Worm (Caenorhabditis elegans) whole organism, L4 larva: ENCODE measurements around the gene T21D12.12.
A peak's percentile ranks its signal among the peaks of the same experiment; 100 is the strongest.

Experiments used
- D1046.2 ChIP-seq: fragments of 200-800 bp; sonication (Bioruptor generic); IDR thresholded peaks from 2 replicates; pipeline ENCODE4 v1.3.6; 2022; ENCODE audit warnings: missing genetic modification characterization, missing compliant biosample characterization
- F10B5.3 ChIP-seq: sonication (generic microtip); optimal IDR thresholded peaks from 2 replicates; lab custom pipeline; 2016; ENCODE audit warnings: mild to moderate bottlenecking, missing genetic modification characterization, missing compliant biosample characterization
- F26F4.8 ChIP-seq: fragments of 200-800 bp; sonication (Bioruptor generic); conservative IDR thresholded peaks from 2 replicates; pipeline ENCODE4 v1.3.6; 2022; ENCODE audit warnings: missing genetic modification characterization, missing compliant biosample characterization
- F44E2.7 ChIP-seq: fragments of 200-800 bp; sonication (Bioruptor generic); IDR thresholded peaks from 2 replicates; pipeline ENCODE4 v2.1.2; 2022; ENCODE audit warnings: missing genetic modification characterization, missing compliant biosample characterization
- F49E8.2 ChIP-seq: sonication (generic microtip); optimal IDR thresholded peaks from 2 replicates; lab custom pipeline; 2016; ENCODE audit warnings: missing compliant biosample characterization, mild to moderate bottlenecking, missing genetic modification characterization, borderline replicate concordance
- T26A8.4 ChIP-seq: fragments of 200-800 bp; sonication (Bioruptor generic); IDR thresholded peaks from 2 replicates; pipeline ENCODE4 v1.3.6; 2022; ENCODE audit warnings: missing genetic modification characterization, missing compliant biosample characterization
- Y105C5A.15 ChIP-seq: fragments of 200-800 bp; sonication (Bioruptor generic); IDR thresholded peaks from 2 replicates; pipeline ENCODE4 v1.3.6; 2022; ENCODE audit warnings: missing genetic modification characterization, missing compliant biosample characterization
- Y48G9A.11 ChIP-seq: fragments of 200-800 bp; sonication (Bioruptor generic); IDR thresholded peaks from 2 replicates; pipeline ENCODE4 v1.3.6; 2022; ENCODE audit warnings: missing genetic modification reagents, missing genetic modification characterization, missing compliant biosample characterization
- Y75B8A.6 ChIP-seq: fragments of 200-800 bp; sonication (Bioruptor generic); IDR thresholded peaks from 2 replicates; pipeline ENCODE4 v1.3.6; 2022; ENCODE audit warnings: missing genetic modification reagents, missing genetic modification characterization, missing compliant biosample characterization
- ZK337.2 ChIP-seq: fragments of 200-800 bp; sonication (Bioruptor generic); IDR thresholded peaks from 2 replicates; pipeline ENCODE4 v1.3.6; 2022; ENCODE audit warnings: missing genetic modification reagents, missing genetic modification characterization, missing compliant biosample characterization
- ZK546.5 ChIP-seq, 2 experiments: sonication (generic microtip); optimal IDR thresholded peaks; 2 replicates each; lab custom pipeline; 2017; ENCODE audit warnings: missing biosample characterization in 2 of 2, missing genetic modification characterization in 2 of 2
- aly-2 ChIP-seq: sonication (generic microtip); optimal IDR thresholded peaks from 2 replicates; lab custom pipeline; 2018; ENCODE audit warnings: missing biosample characterization, missing genetic modification characterization
- ceh-20 ChIP-seq: fragments of 200-800 bp; sonication (Bioruptor generic); IDR thresholded peaks from 2 replicates; pipeline ENCODE4 v1.3.6; 2022; ENCODE audit warnings: missing genetic modification reagents, missing genetic modification characterization, missing compliant biosample characterization
- ceh-32 ChIP-seq: sonication (generic microtip); optimal IDR thresholded peaks from 2 replicates; lab custom pipeline; 2016; ENCODE audit warnings: mild to moderate bottlenecking, missing genetic modification characterization, missing compliant biosample characterization; ENCODE audit not compliant: poor library complexity
- ceh-62 ChIP-seq: sonication (generic microtip); optimal IDR thresholded peaks from 2 replicates; lab custom pipeline; 2017; ENCODE audit warnings: missing biosample characterization, missing genetic modification characterization
- ces-1 ChIP-seq: fragments of 150-350 bp; sonication (generic microtip); optimal IDR thresholded peaks from 4 replicates; lab custom pipeline; 2014; ENCODE audit warnings: missing biosample characterization, missing genetic modification reagents, missing genetic modification characterization
- daf-12 ChIP-seq: fragments of 150-350 bp; optimal IDR thresholded peaks from 2 replicates; lab custom pipeline; 2014; ENCODE audit warnings: missing biosample characterization, missing genetic modification reagents, missing genetic modification characterization
- daf-19 ChIP-seq: fragments of 200-800 bp; sonication (Bioruptor generic); conservative IDR thresholded peaks from 2 replicates; pipeline ENCODE4 v1.3.6; 2022; ENCODE audit warnings: missing genetic modification characterization, missing compliant biosample characterization
- daf-8 ChIP-seq: fragments of 200-800 bp; sonication (Bioruptor generic); IDR thresholded peaks from 2 replicates; pipeline ENCODE4 v1.3.6; 2022; ENCODE audit warnings: missing genetic modification characterization, missing compliant biosample characterization
- dmd-8 ChIP-seq: fragments of 200-800 bp; sonication (Bioruptor generic); IDR thresholded peaks from 2 replicates; pipeline ENCODE4 v1.3.6; 2022; ENCODE audit warnings: missing genetic modification characterization, missing compliant biosample characterization
- dmd-9 ChIP-seq: fragments of 200-800 bp; sonication (Bioruptor generic); IDR thresholded peaks from 2 replicates; pipeline ENCODE4 v1.3.6; 2022; ENCODE audit warnings: missing genetic modification reagents, missing genetic modification characterization, missing compliant biosample characterization
- dpl-1 ChIP-seq: fragments of 150-350 bp; optimal IDR thresholded peaks from 2 replicates; lab custom pipeline; 2014; ENCODE audit warnings: missing biosample characterization, missing genetic modification reagents, missing genetic modification characterization
- duxl-1 ChIP-seq: sonication (generic microtip); optimal IDR thresholded peaks from 2 replicates; lab custom pipeline; 2016; ENCODE audit warnings: mild to moderate bottlenecking, missing genetic modification characterization, moderate library complexity, missing compliant biosample characterization; ENCODE audit not compliant: poor library complexity
- dve-1 ChIP-seq: sonication (generic microtip); optimal IDR thresholded peaks from 2 replicates; lab custom pipeline; 2017; ENCODE audit warnings: antibody characterized with exemption, mild to moderate bottlenecking, missing genetic modification characterization, missing compliant biosample characterization; ENCODE audit not compliant: insufficient read depth
- fkh-10 ChIP-seq: fragments of 150-350 bp; optimal IDR thresholded peaks from 2 replicates; lab custom pipeline; 2014; ENCODE audit warnings: missing biosample characterization, missing genetic modification reagents, missing genetic modification characterization
- hlh-11 ChIP-seq: fragments of 200-800 bp; sonication (Bioruptor generic); optimal IDR thresholded peaks from 2 replicates; lab custom pipeline; 2018; ENCODE audit warnings: mild to moderate bottlenecking, missing genetic modification characterization, missing compliant biosample characterization
- lin-13 ChIP-seq: fragments of 150-350 bp; optimal IDR thresholded peaks from 2 replicates; lab custom pipeline; 2014; ENCODE audit warnings: missing biosample characterization, missing genetic modification reagents, missing genetic modification characterization
- lsy-2 ChIP-seq, 2 experiments: fragments of 150-350 bp in 1 of 2; sonication (generic microtip) in 1 of 2; optimal IDR thresholded peaks; 2 replicates each; lab custom pipeline; 2014 to 2017; ENCODE audit warnings: missing biosample characterization in 2 of 2, missing genetic modification characterization in 2 of 2
- mes-2 ChIP-seq: sonication (generic microtip); optimal IDR thresholded peaks from 2 replicates; lab custom pipeline; 2016; ENCODE audit warnings: missing genotype, mild to moderate bottlenecking, missing genetic modification characterization, missing compliant biosample characterization; ENCODE audit not compliant: poor library complexity, severe bottlenecking
- mxl-3 ChIP-seq: fragments of 200-800 bp; sonication (Bioruptor generic); optimal IDR thresholded peaks from 2 replicates; lab custom pipeline; 2018; ENCODE audit warnings: mild to moderate bottlenecking, missing genetic modification characterization, missing compliant biosample characterization
- nhr-11 ChIP-seq: fragments of 150-350 bp; optimal IDR thresholded peaks from 2 replicates; lab custom pipeline; 2014; ENCODE audit warnings: missing biosample characterization, missing genetic modification characterization
- nhr-111 ChIP-seq: fragments of 200-800 bp; sonication (Bioruptor generic); optimal IDR thresholded peaks from 2 replicates; lab custom pipeline; 2018; ENCODE audit warnings: mild to moderate bottlenecking, missing genetic modification characterization, missing compliant biosample characterization
- nhr-237 ChIP-seq: sonication (generic microtip); optimal IDR thresholded peaks from 2 replicates; lab custom pipeline; 2017; ENCODE audit warnings: missing biosample characterization, missing genetic modification characterization
- nhr-41 ChIP-seq: fragments of 200-800 bp; sonication (Bioruptor generic); IDR thresholded peaks from 2 replicates; pipeline ENCODE4 v1.3.6; 2022; ENCODE audit warnings: missing genetic modification reagents, missing genetic modification characterization, missing compliant biosample characterization
- nhr-42 ChIP-seq: fragments of 200-800 bp; sonication (Bioruptor generic); IDR thresholded peaks from 2 replicates; pipeline ENCODE4 v1.3.6; 2022; ENCODE audit warnings: missing genetic modification characterization, missing compliant biosample characterization
- nhr-48 ChIP-seq: sonication (generic microtip); optimal IDR thresholded peaks from 2 replicates; lab custom pipeline; 2016; ENCODE audit warnings: mild to moderate bottlenecking, missing genetic modification characterization, missing compliant biosample characterization
- nhr-6 ChIP-seq: fragments of 150-350 bp; optimal IDR thresholded peaks from 2 replicates; lab custom pipeline; 2014; ENCODE audit warnings: missing biosample characterization, missing genetic modification characterization
- pqm-1 ChIP-seq: sonication (generic microtip); optimal IDR thresholded peaks from 2 replicates; lab custom pipeline; 2017; ENCODE audit warnings: missing biosample characterization, missing genetic modification characterization
- skn-1 ChIP-seq: fragments of 150-350 bp; optimal IDR thresholded peaks from 2 replicates; lab custom pipeline; 2014; ENCODE audit warnings: missing biosample characterization, missing genetic modification characterization
- snpc-4 ChIP-seq: fragments of 150-350 bp; optimal IDR thresholded peaks from 2 replicates; lab custom pipeline; 2014; ENCODE audit warnings: missing biosample characterization, missing genetic modification characterization
- spr-1 ChIP-seq: sonication (generic microtip); optimal IDR thresholded peaks from 2 replicates; lab custom pipeline; 2016; ENCODE audit warnings: mild to moderate bottlenecking, missing genetic modification characterization, missing compliant biosample characterization
- spr-3 ChIP-seq: fragments of 200-800 bp; sonication (Bioruptor generic); optimal IDR thresholded peaks from 2 replicates; lab custom pipeline; 2018; ENCODE audit warnings: mild to moderate bottlenecking, missing genetic modification characterization, missing compliant biosample characterization
- tra-1 ChIP-seq: fragments of 200-800 bp; sonication (Bioruptor generic); IDR thresholded peaks from 2 replicates; pipeline ENCODE4 v1.3.6; 2022; ENCODE audit warnings: missing genetic modification reagents, missing genetic modification characterization, missing compliant biosample characterization
- unc-130 ChIP-seq: sonication (generic microtip); optimal IDR thresholded peaks from 2 replicates; lab custom pipeline; 2016; ENCODE audit warnings: missing genetic modification reagents, missing genetic modification characterization, missing compliant biosample characterization
- unc-62 ChIP-seq, 3 experiments: fragments of 150-350 bp in 1 of 3; sonication (generic microtip); optimal IDR thresholded peaks in 2 of 3; peaks in 1 of 3; 1 replicate in 1 of 3; 2 replicates in 2 of 3; lab custom pipeline; 2014 to 2017; ENCODE audit warnings: missing biosample characterization in 3 of 3, missing genetic modification characterization in 3 of 3, missing genetic modification reagents in 3 of 3, missing genotype in 1 of 3
- zag-1 ChIP-seq: fragments of 150-350 bp; optimal IDR thresholded peaks from 2 replicates; lab custom pipeline; 2014; ENCODE audit warnings: missing biosample characterization, missing genetic modification characterization
- zfp-2 ChIP-seq: sonication (generic microtip); optimal IDR thresholded peaks from 2 replicates; lab custom pipeline; 2016; ENCODE audit warnings: mild to moderate bottlenecking, missing genetic modification characterization, missing compliant biosample characterization
- zip-11 ChIP-seq: fragments of 200-800 bp; sonication (Bioruptor generic); IDR thresholded peaks from 2 replicates; pipeline ENCODE4 v1.3.6; 2022; ENCODE audit warnings: missing genetic modification characterization, missing compliant biosample characterization
- ztf-11 ChIP-seq: fragments of 150-350 bp; optimal IDR thresholded peaks from 2 replicates; lab custom pipeline; 2014; ENCODE audit warnings: missing biosample characterization, missing genetic modification characterization
- ztf-7 ChIP-seq: fragments of 150-350 bp; optimal IDR thresholded peaks from 2 replicates; lab custom pipeline; 2014; ENCODE audit warnings: missing biosample characterization, missing genetic modification characterization

T21D12.12 gene

DNA sequence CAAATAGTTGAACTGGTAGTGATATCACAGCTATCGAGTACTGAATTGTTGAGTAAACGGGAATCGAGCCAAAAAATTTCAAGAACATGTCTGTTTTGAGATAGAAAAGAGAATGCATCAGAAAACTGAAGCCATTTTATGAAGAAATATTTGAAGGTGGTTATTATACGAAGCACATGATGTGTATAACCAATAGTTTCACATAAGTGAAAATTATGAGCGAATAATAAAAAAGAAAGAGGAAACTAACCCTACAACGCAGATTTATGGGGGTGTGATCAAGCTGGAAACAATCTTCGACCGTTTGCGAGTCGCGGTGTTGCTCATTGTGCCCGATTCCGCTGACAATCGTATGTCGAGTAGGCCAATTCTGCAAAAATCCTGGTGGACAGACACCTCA is 7.1 kb downstream of the T21D12.12 start, which contains the start of gene srh-282:
srh-282 (minus strand) TSS at position 101 of the 400 bp plus-strand sequence.
- TF ChIP-seq nhr-237 (tag; lab: Kevin White, UChicago), result no peak
- TF ChIP-seq nhr-48 (tag; lab: Kevin White, UChicago), result no peak
- TF ChIP-seq Y105C5A.15 (GFP tag; lab: Robert Waterston, UW), result no peak
- TF ChIP-seq ceh-62 (tag; lab: Kevin White, UChicago), result no peak
- no peak for TF ChIP-seq F10B5.3 (tag; lab: Kevin White, UChicago)
- no peak for TF ChIP-seq dmd-9
- no peak for TF ChIP-seq dmd-8 (GFP tag; lab: Robert Waterston, UW)

ce11 chrIV:274185-274584 is 7.9 kb downstream of the T21D12.12 start, which contains the start of gene sma-10:
TSS of gene sma-10 (plus strand) at chrIV:274420.
- TF ChIP-seq spr-3 (GFP tag; lab: Kevin White, UChicago) (no peak), Y48G9A.11 (GFP tag; lab: Robert Waterston, UW) (no peak), F49E8.2 (no peak), duxl-1 (tag; lab: Kevin White, UChicago) (no peak), nhr-48 (tag; lab: Kevin White, UChicago) (peak; percentile 64), nhr-11 (no peak), nhr-41 (GFP tag; lab: Robert Waterston, UW) (no peak), ceh-32 (tag; lab: Kevin White, UChicago) (no peak), zag-1 (no peak), dmd-8 (GFP tag; lab: Robert Waterston, UW) (no peak), nhr-6 (tag; lab: Kevin White, UChicago) (no peak), F26F4.8 (GFP tag; lab: Robert Waterston, UW) (no peak), ZK337.2 (no peak), ztf-7 (tag; lab: Kevin White, UChicago) (no peak), nhr-42 (no peak), unc-130 (no peak), skn-1 (tag; lab: Kevin White, UChicago) (no peak), pqm-1 (tag; lab: Kevin White, UChicago) (peak; percentile 99), ces-1 (no peak), mxl-3 (GFP tag; lab: Kevin White, UChicago) (peak; percentile 32), dpl-1 (peak; percentile 34), nhr-237 (tag; lab: Kevin White, UChicago) (no peak), unc-62 (GFP tag; optimal IDR thresholded peaks at IDR 0.05 in 1 of 2; lab: Kevin White, UChicago) (peak in 1 of 2 experiments; percentile 49), unc-62 (tag; optimal IDR thresholded peaks at IDR 0.05; lab: Kevin White, UChicago) (no peak), ztf-11 (no peak), nhr-111 (no peak), spr-1 (no peak), T26A8.4 (GFP tag; lab: Robert Waterston, UW) (no peak), daf-19 (GFP tag; lab: Robert Waterston, UW) (no peak), snpc-4 (tag; lab: Kevin White, UChicago) (no peak), D1046.2 (GFP tag; lab: Robert Waterston, UW) (no peak), lsy-2 (tag; optimal IDR thresholded peaks at IDR 0.05; lab: Kevin White, UChicago) (no peak), zip-11 (GFP tag; lab: Robert Waterston, UW) (no peak), tra-1 (peak; percentile 15; the same call in 1 of the 2 replicates), ceh-20 (GFP tag; lab: Robert Waterston, UW) (no peak), daf-8 (GFP tag; lab: Robert Waterston, UW) (no peak), mes-2 (peak; percentile 40), Y75B8A.6 (GFP tag; lab: Robert Waterston, UW) (no peak), fkh-10 (GFP tag; lab: Kevin White, UChicago) (no peak), hlh-11 (tag; lab: Kevin White, UChicago) (peak; percentile 93), aly-2 (tag; lab: Kevin White, UChicago) (no peak), daf-12 (tag; lab: Kevin White, UChicago) (no peak), lin-13 (GFP tag; lab: Kevin White, UChicago) (no peak), dve-1 (tag; lab: Kevin White, UChicago) (peak; percentile 98), zfp-2 (no peak), ZK546.5 (tag; optimal IDR thresholded peaks at IDR 0.05; lab: Kevin White, UChicago) (no peak), F44E2.7 (no peak)
